Worm (Caenorhabditis elegans): ENCODE results near the gene srw-8.

Gene srw-8

DNA sequence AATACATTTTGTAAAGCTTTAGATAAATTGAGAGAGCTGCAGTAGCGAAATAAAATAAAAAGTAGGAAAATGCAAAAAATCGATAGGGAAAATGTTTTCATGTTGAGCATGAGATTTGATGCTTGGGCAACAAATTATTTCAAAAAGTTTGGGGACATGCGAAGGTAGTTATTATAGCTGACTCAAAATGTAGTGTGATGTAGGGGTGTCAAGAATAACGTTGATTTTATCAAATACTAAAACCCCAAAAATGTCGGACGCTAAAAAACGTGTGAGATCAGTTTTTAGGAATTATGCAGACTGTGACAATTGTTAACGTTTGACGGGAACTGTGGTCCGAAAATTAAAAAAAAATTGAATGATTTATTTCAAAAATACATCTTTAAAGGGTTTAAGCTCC lies 12.8 kb downstream of the srw-8 start, which contains the start of gene irld-12:
Gene irld-12, minus strand, starts transcription at position 101 of the 400 bp plus-strand sequence.
- TF ChIP-seq F44E2.7 (GFP tag; IDR thresholded peaks at IDR 0.05) (no peak), madf-5 (GFP tag; IDR thresholded peaks at IDR 0.05) (no peak), unc-130 (GFP tag; optimal IDR thresholded peaks at IDR 0.05) (no peak), ctbp-1 (GFP tag; IDR thresholded peaks at IDR 0.05) (no peak), gei-8 (GFP tag; optimal IDR thresholded peaks at IDR 0.05) (no peak), lim-7 (GFP tag; IDR thresholded peaks at IDR 0.05) (no peak), zfp-3 (GFP tag; conservative IDR thresholded peaks at IDR 0.05) (no peak), snpc-4 (tag; optimal IDR thresholded peaks at IDR 0.05) (no peak), cey-2 (tag; optimal IDR thresholded peaks at IDR 0.05; ENCODE audit: borderline replicate concordance, insufficient read depth) (no peak), dve-1 (tag; optimal IDR thresholded peaks at IDR 0.05; ENCODE audit: insufficient read depth) (no peak), ZK337.2 (GFP tag; IDR thresholded peaks at IDR 0.05) (no peak), skn-1 (tag; optimal IDR thresholded peaks at IDR 0.05) (no peak), php-3 (GFP tag; IDR thresholded peaks at IDR 0.05) (no peak)

DNA sequence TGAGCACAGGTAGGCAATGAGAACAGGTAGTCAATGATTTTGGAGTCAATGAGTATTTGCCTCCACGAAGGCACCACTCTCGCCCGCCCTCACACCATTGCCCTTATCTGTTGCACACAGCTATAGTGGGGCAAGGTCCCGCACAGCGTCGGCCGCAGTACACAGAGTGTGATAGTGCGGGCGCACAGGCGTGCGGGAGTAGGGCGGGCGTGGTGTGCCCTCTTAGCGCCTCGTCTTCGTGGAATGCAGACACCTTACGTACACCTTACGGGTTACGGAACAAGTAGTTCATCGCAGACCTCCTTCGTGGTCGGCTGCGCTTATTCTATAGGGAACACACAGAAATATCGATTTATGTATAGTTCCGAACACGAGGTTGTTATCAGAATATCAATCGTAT lies 16.2 kb downstream of the srw-8 start:
- TF ChIP-seq ceh-44 (GFP tag; IDR thresholded peaks at IDR 0.05) = 0 out of 2 replicates have a peak, but pooled peaks have one; percentile 11
- peak; percentile 54 for TF ChIP-seq set-16 (GFP tag; IDR thresholded peaks at IDR 0.05)
- no peak for TF ChIP-seq nhr-28 (tag; optimal IDR thresholded peaks at IDR 0.05)
- TF ChIP-seq Y5F2A.4 (GFP tag; optimal IDR thresholded peaks at IDR 0.05) = no peak
- TF ChIP-seq dmd-8 (GFP tag; IDR thresholded peaks at IDR 0.05) = 0 out of 2 replicates have a peak, but pooled peaks have one; percentile 30

DNA sequence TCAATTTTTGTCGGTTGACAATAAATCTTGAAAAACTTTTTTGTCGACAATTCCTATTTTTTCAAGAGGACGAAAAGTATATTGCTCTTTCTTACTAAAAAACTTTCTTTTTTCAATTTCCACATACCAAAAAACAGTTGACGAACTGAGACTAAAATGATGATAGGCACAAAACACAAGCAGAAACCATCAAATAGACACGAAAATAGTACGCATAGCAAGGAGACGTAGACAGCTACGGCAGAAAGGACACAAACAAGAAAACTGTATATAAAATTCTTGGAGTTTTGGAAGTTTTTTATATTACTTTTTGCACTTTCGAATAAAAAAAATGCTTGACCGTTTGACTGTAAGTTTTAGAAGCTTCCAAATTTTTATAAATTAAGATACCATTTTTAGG lies 20.0 kb downstream of the srw-8 start, which contains the start of gene K12D9.1:
Gene K12D9.1, plus strand, starts transcription at position 301 of the 400 bp plus-strand sequence.
- TF ChIP-seq nhr-28 (tag; optimal IDR thresholded peaks at IDR 0.05) = peak; percentile 39
- no peak for TF ChIP-seq daf-12 (tag; optimal IDR thresholded peaks at IDR 0.05)

DNA sequence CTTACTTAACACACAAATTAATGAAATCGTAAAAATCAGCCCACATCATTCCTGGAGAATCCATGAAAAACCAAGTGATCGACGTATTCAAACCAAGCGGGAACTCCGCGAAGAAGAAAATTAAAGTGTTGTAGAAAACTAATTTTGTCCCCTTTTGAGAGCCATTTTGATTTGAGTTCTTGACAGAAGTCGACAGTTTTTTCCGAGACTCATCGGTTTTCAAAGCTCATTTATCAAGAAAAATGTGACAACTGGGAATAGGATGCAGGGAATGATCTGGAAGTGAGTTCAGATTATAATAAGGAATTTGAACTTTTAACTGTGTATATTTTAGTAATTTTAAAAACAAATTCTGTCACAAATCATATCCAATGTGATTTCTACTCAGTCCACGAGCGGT lies 22.7 kb downstream of the srw-8 start, which contains the start of gene srw-135:
Gene srw-135, minus strand, starts transcription at position 101 of the 400 bp plus-strand sequence.
- TF ChIP-seq gei-8 (GFP tag; optimal IDR thresholded peaks at IDR 0.05) = no peak
- peak; percentile 44 for TF ChIP-seq aha-1 (tag)
- TF ChIP-seq unc-62 (GFP tag; optimal IDR thresholded peaks at IDR 0.05 in 1 of 2) = peak in 1 of 2 experiments; percentile 20
- no peak for TF ChIP-seq unc-62 (tag; optimal IDR thresholded peaks at IDR 0.05)

DNA sequence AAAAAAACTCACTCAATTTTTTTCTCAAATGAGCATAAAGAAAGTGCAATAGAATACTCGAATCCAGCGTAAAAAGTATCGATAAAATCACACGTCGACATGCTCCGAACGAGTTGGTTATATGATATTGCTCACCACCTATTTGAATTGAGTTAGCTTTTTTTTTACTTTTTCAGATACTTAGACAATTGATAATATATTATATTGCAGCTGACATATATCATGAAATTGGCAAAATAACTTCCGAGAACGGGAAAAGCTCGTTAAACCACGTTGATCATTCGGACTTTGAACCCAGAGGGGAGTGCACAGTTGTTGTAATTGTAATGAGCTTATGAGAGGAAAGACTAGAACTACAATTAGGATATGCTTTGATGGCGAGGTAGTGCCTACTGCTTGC lies 23.7 kb downstream of the srw-8 start, which contains the start of gene srw-136:
Gene srw-136, minus strand, starts transcription at position 101 of the 400 bp plus-strand sequence.
- TF ChIP-seq unc-62 (GFP tag; optimal IDR thresholded peaks at IDR 0.05 in 1 of 2) (peak in 1 of 2 experiments; percentile 41), unc-62 (tag; optimal IDR thresholded peaks at IDR 0.05) (no peak), snpc-1.2 (GFP tag; IDR thresholded peaks at IDR 0.05) (no peak), php-3 (GFP tag; IDR thresholded peaks at IDR 0.05) (no peak)

DNA sequence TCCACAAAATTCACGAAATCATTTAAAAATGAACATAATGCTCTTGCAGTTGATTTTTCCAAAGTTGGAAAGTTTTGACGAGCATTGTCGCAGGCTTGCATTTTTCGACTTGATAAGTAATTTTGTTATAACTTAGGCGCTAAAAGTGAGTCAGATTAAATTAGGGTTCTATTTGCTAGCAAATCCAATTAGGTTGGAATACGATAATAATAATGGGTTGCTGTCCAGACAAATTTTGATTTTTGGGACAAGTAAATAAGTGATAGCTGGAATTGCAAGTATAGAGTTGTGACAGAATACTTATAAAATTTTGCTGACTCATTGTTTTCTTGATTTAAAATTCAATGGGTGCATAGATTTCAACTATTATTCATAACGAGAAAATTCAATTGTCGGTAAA lies 28.2 kb downstream of the srw-8 start, which contains the start of gene srw-112:
Gene srw-112, minus strand, starts transcription at position 101 of the 400 bp plus-strand sequence.
- TF ChIP-seq aha-1 (tag) (peak; percentile 19), nhr-11 (tag; optimal IDR thresholded peaks at IDR 0.05) (no peak)

DNA sequence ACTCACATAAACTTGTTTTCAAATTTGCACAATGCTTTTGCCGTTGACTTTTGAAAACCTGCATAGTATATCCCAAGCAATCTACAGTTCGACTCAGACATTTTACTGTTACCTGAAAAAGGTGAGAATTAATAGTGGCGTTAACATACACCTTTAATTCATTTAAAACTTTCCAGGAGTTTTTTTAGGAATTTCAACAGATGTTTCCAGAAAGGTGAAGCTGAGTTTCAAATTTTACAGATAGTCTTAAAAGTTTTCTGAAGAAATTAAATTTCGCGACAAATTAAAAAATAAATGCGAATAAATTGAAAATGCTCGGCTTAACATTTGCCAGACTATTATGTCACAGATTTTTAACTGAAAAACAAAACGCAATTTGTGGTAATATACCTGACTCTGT lies 34.4 kb downstream of the srw-8 start, which contains the start of gene srw-119:
Gene srw-119, minus strand, starts transcription at position 101 of the 400 bp plus-strand sequence.
- TF ChIP-seq daf-19 (GFP tag; conservative IDR thresholded peaks at IDR 0.05) (no peak), mep-1 (tag; optimal IDR thresholded peaks at IDR 0.05) (no peak), mdt-29 (GFP tag; IDR thresholded peaks at IDR 0.05) (no peak), ces-1 (GFP tag; optimal IDR thresholded peaks at IDR 0.05) (no peak), vab-7 (GFP tag; IDR thresholded peaks at IDR 0.05) (no peak), Y5F2A.4 (GFP tag; optimal IDR thresholded peaks at IDR 0.05) (no peak), lin-29 (GFP tag; IDR thresholded peaks at IDR 0.05) (no peak), snpc-1.2 (GFP tag; IDR thresholded peaks at IDR 0.05) (no peak)
